Fruit fly (Drosophila melanogaster): ENCODE results near the gene olf413.

Gene olf413

dm6 chr3L:22186404-22186803 is 50.5 kb downstream of the olf413 start:
- TF ChIP-seq sd (tag; optimal IDR thresholded peaks at IDR 0.05), result peak; percentile 51
- no peak for TF ChIP-seq Nf-YC (tag; optimal IDR thresholded peaks at IDR 0.05)
- no peak for TF ChIP-seq CG10147 (GFP tag; optimal IDR thresholded peaks at IDR 0.05)
- no peak for TF ChIP-seq CG11456 (GFP tag; IDR thresholded peaks at IDR 0.05)
- no peak for TF ChIP-seq BEAF-32 (GFP tag; optimal IDR thresholded peaks at IDR 0.05)
- TF ChIP-seq kni (GFP tag; optimal IDR thresholded peaks at IDR 0.05), result no peak
- no peak for TF ChIP-seq CG18764 (GFP tag; optimal IDR thresholded peaks at IDR 0.05)
- TF ChIP-seq nom (GFP tag; optimal IDR thresholded peaks at IDR 0.05), result no peak
- no peak for TF ChIP-seq Lim3 (GFP tag; IDR thresholded peaks at IDR 0.05)
- TF ChIP-seq CG8281 (tag; optimal IDR thresholded peaks at IDR 0.05), result no peak
- no peak for TF ChIP-seq lab (GFP tag; optimal IDR thresholded peaks at IDR 0.05)
- TF ChIP-seq Spps (tag; optimal IDR thresholded peaks at IDR 0.05), result no peak
- TF ChIP-seq CG4360 (GFP tag; IDR thresholded peaks at IDR 0.05), result no peak
- no peak for TF ChIP-seq cas (GFP tag; IDR thresholded peaks at IDR 0.05)
- peak; percentile 78 for TF ChIP-seq Ets65A (GFP tag)
- TF ChIP-seq Sin3A (optimal IDR thresholded peaks at IDR 0.05), result no peak

dm6 chr3L:22187364-22187763 is 51.5 kb downstream of the olf413 start:
- TF ChIP-seq Hand (GFP tag; optimal IDR thresholded peaks at IDR 0.05), result no peak
- TF ChIP-seq br (optimal IDR thresholded peaks at IDR 0.05), result no peak
- TF ChIP-seq B-H1 (GFP tag; IDR thresholded peaks at IDR 0.05), result no peak
- no peak for TF ChIP-seq CG17359 (tag; optimal IDR thresholded peaks at IDR 0.05)
- TF ChIP-seq Sox102F (GFP tag; optimal IDR thresholded peaks at IDR 0.05), result peak; percentile 17
- peak; percentile 26; the same call in 1 of the 2 replicates for TF ChIP-seq lmd (GFP tag; IDR thresholded peaks at IDR 0.05)
- peak; percentile 46 for TF ChIP-seq abd-A (tag; optimal IDR thresholded peaks at IDR 0.05)
- TF ChIP-seq dm (GFP tag; optimal IDR thresholded peaks at IDR 0.05), result no peak
- no peak for TF ChIP-seq CG16779 (GFP tag; IDR thresholded peaks at IDR 0.05)
- peak; percentile 27 for TF ChIP-seq CG1603 (tag; optimal IDR thresholded peaks at IDR 0.05)
- TF ChIP-seq bsh (GFP tag; optimal IDR thresholded peaks at IDR 0.05), result peak in 1 of 2 experiments; percentile 15
- no peak for TF ChIP-seq Scr (GFP tag; IDR thresholded peaks at IDR 0.05; ENCODE audit: partially characterized antibody)
- no peak for TF ChIP-seq Atf6 (GFP tag; IDR thresholded peaks at IDR 0.05)
- no peak for TF ChIP-seq CG14965 (GFP tag; optimal IDR thresholded peaks at IDR 0.05; ENCODE audit: borderline replicate concordance)
- no peak for TF ChIP-seq mirr (GFP tag; optimal IDR thresholded peaks at IDR 0.05)
- TF ChIP-seq lab (GFP tag; optimal IDR thresholded peaks at IDR 0.05), result no peak
- no peak for TF ChIP-seq CG31365 (tag; optimal IDR thresholded peaks at IDR 0.05)
- no peak for TF ChIP-seq CG14050 (GFP tag; IDR thresholded peaks at IDR 0.05)
- 0 out of 3 replicates have a peak, but pooled peaks have one; percentile 23 for TF ChIP-seq otp (GFP tag; IDR thresholded peaks at IDR 0.05)
- TF ChIP-seq CG16813 (GFP tag; IDR thresholded peaks at IDR 0.05; ENCODE audit: partially characterized antibody), result no peak
- TF ChIP-seq trem (tag; optimal IDR thresholded peaks at IDR 0.05), result no peak
- TF ChIP-seq shn (GFP tag; optimal IDR thresholded peaks at IDR 0.05), result no peak
- no peak for TF ChIP-seq CG13894 (tag; optimal IDR thresholded peaks at IDR 0.05)
- TF ChIP-seq dimm (GFP tag; IDR thresholded peaks at IDR 0.05), result no peak
- TF ChIP-seq CG3847 (GFP tag; IDR thresholded peaks at IDR 0.05), result no peak
- TF ChIP-seq trh (GFP tag; optimal IDR thresholded peaks at IDR 0.05), result no peak
- TF ChIP-seq CG8944 (GFP tag; optimal IDR thresholded peaks at IDR 0.05), result no peak
- TF ChIP-seq sim (GFP tag; IDR thresholded peaks at IDR 0.05), result no peak
- no peak for TF ChIP-seq CG1832 (GFP tag; optimal IDR thresholded peaks at IDR 0.05)
- TF ChIP-seq z (GFP tag; IDR thresholded peaks at IDR 0.05), result no peak
- TF ChIP-seq gro (GFP tag; optimal IDR thresholded peaks at IDR 0.05), result no peak
- peak; percentile 5 for TF ChIP-seq CG12071 (GFP tag; optimal IDR thresholded peaks at IDR 0.05)
- no peak for TF ChIP-seq CG12942 (GFP tag; optimal IDR thresholded peaks at IDR 0.05)
- no peak for TF ChIP-seq D19B (GFP tag; optimal IDR thresholded peaks at IDR 0.05)
- no peak for TF ChIP-seq nerfin-1 (tag; optimal IDR thresholded peaks at IDR 0.05)
- TF ChIP-seq CG11695 (GFP tag; IDR thresholded peaks at IDR 0.05), result 0 out of 3 replicates have a peak, but pooled peaks have one; percentile 8
- TF ChIP-seq en (GFP tag; optimal IDR thresholded peaks at IDR 0.05), result no peak
